ENCODE assay signal across 3 fruit fly cellular contexts in genomic region chr3R:26075252-26075651, dm6.
TF ChIP-seq lines count a peak whose summit lies in the region.

No protein-coding gene starts in this region.

TF ChIP-seq in whole organism, prepupa, 60 proteins besides CTCF, POLR2A, EP300 and RAD21 (continues in another document):
- peak; percentile 2 for TF ChIP-seq CG11762 (GFP tag; optimal IDR thresholded peaks at IDR 0.05; lab: Kevin White, UChicago; ENCODE audit: insufficient read depth)
- TF ChIP-seq Eip75B (GFP tag; optimal IDR thresholded peaks at IDR 0.05; lab: Kevin White, UChicago), result peak; percentile 26
- no peak for TF ChIP-seq Gug (GFP tag; IDR thresholded peaks at IDR 0.05; lab: Robert Waterston, UW)
- peak; percentile 48 for TF ChIP-seq CG6808 (GFP tag; optimal IDR thresholded peaks at IDR 0.05; lab: Kevin White, UChicago)
- TF ChIP-seq fd59A (GFP tag; optimal IDR thresholded peaks at IDR 0.05; lab: Kevin White, UChicago), result no peak
- no peak for TF ChIP-seq acj6 (GFP tag; optimal IDR thresholded peaks at IDR 0.05; lab: Kevin White, UChicago)
- no peak for TF ChIP-seq Ets21C (GFP tag; optimal IDR thresholded peaks at IDR 0.05; lab: Kevin White, UChicago)
- peak; percentile 33 for TF ChIP-seq CG32006 (GFP tag; optimal IDR thresholded peaks at IDR 0.05; lab: Kevin White, UChicago)
- peak; percentile 29 for TF ChIP-seq spab (GFP tag; optimal IDR thresholded peaks at IDR 0.05; lab: Kevin White, UChicago)
- TF ChIP-seq esn (GFP tag; optimal IDR thresholded peaks at IDR 0.05; lab: Kevin White, UChicago), result peak; percentile 25
- no peak for TF ChIP-seq Hr38 (GFP tag; optimal IDR thresholded peaks at IDR 0.05; lab: Kevin White, UChicago)
- TF ChIP-seq pdm3 (GFP tag; optimal IDR thresholded peaks at IDR 0.05; lab: Kevin White, UChicago), result peak; percentile 7
- peak; percentile 4 for TF ChIP-seq CG31627 (GFP tag; optimal IDR thresholded peaks at IDR 0.05; lab: Kevin White, UChicago)
- peak; percentile 41 for TF ChIP-seq CG3032 (tag; optimal IDR thresholded peaks at IDR 0.05; lab: Kevin White, UChicago)
- no peak for TF ChIP-seq dsx (GFP tag; optimal IDR thresholded peaks at IDR 0.05; lab: Kevin White, UChicago; ENCODE audit: poor library complexity, severe bottlenecking)
- TF ChIP-seq CG6854 (GFP tag; optimal IDR thresholded peaks at IDR 0.05; lab: Kevin White, UChicago), result no peak
- TF ChIP-seq CG6792 (GFP tag; optimal IDR thresholded peaks at IDR 0.05; lab: Kevin White, UChicago), result peak; percentile 36
- no peak for TF ChIP-seq CG6163 (GFP tag; IDR thresholded peaks at IDR 0.05; lab: Robert Waterston, UW)
- TF ChIP-seq dac (GFP tag; optimal IDR thresholded peaks at IDR 0.05; lab: Kevin White, UChicago), result no peak
- no peak for TF ChIP-seq cyc (GFP tag; optimal IDR thresholded peaks at IDR 0.05; lab: Kevin White, UChicago)
- TF ChIP-seq Ets96B (tag; optimal IDR thresholded peaks at IDR 0.05; lab: Kevin White, UChicago), result peak; percentile 50
- TF ChIP-seq CG8632 (GFP tag; optimal IDR thresholded peaks at IDR 0.05; lab: Kevin White, UChicago), result no peak
- no peak for TF ChIP-seq CG34406 (GFP tag; optimal IDR thresholded peaks at IDR 0.05; lab: Kevin White, UChicago)
- TF ChIP-seq CG3919 (GFP tag; optimal IDR thresholded peaks at IDR 0.05; lab: Kevin White, UChicago), result peak; percentile 29
- peak; percentile 22 for TF ChIP-seq topi (GFP tag; optimal IDR thresholded peaks at IDR 0.05; lab: Kevin White, UChicago)
- peak; percentile 36 for TF ChIP-seq svp (GFP tag; lab: Kevin White, UChicago)
- TF ChIP-seq CG15336 (GFP tag; IDR thresholded peaks at IDR 0.05; lab: Robert Waterston, UW), result 0 out of 2 replicates have a peak, but pooled peaks have one; percentile 8
- TF ChIP-seq Eip78C (GFP tag; lab: Kevin White, UChicago), result peak; percentile 81
- peak; percentile 39 for TF ChIP-seq achi (GFP tag; optimal IDR thresholded peaks at IDR 0.05; lab: Kevin White, UChicago)
- TF ChIP-seq OdsH (GFP tag; optimal IDR thresholded peaks at IDR 0.05; lab: Kevin White, UChicago), result peak; percentile 21
- TF ChIP-seq CG10669 (GFP tag; optimal IDR thresholded peaks at IDR 0.05; lab: Kevin White, UChicago), result peak; percentile 30

TF ChIP-seq in whole organism, pupa, 21 proteins besides CTCF, POLR2A, EP300 and RAD21:
- TF ChIP-seq CG14655 (GFP tag; optimal IDR thresholded peaks at IDR 0.05; lab: Kevin White, UChicago) (peak; percentile 35), gl (tag; optimal IDR thresholded peaks at IDR 0.05; lab: Kevin White, UChicago) (no peak), CG8159 (tag; optimal IDR thresholded peaks at IDR 0.05; lab: Kevin White, UChicago) (peak; percentile 67), Pif1B (GFP tag; optimal IDR thresholded peaks at IDR 0.05; lab: Kevin White, UChicago) (peak; percentile 2), CG34367 (tag; optimal IDR thresholded peaks at IDR 0.05; lab: Kevin White, UChicago) (no peak), CG15710 (tag; optimal IDR thresholded peaks at IDR 0.05; lab: Kevin White, UChicago) (peak; percentile 19), CG8301 (tag; optimal IDR thresholded peaks at IDR 0.05; lab: Kevin White, UChicago) (peak; percentile 50), fd96Ca (GFP tag; IDR thresholded peaks at IDR 0.05; lab: Robert Waterston, UW) (no peak), Ets98B (GFP tag; IDR thresholded peaks at IDR 0.05; lab: Robert Waterston, UW) (no peak), Snoo (tag; optimal IDR thresholded peaks at IDR 0.05; lab: Kevin White, UChicago) (no peak), CG9948 (tag; optimal IDR thresholded peaks at IDR 0.05; lab: Kevin White, UChicago) (peak; percentile 50), CG17806 (tag; optimal IDR thresholded peaks at IDR 0.05; lab: Kevin White, UChicago) (peak; percentile 40)

TF ChIP-seq in whole organism, wandering third instar larva, 38 proteins besides CTCF, POLR2A, EP300 and RAD21:
- TF ChIP-seq Rel (GFP tag; optimal IDR thresholded peaks at IDR 0.05; lab: Kevin White, UChicago), result no peak
- TF ChIP-seq Rel (tag; optimal IDR thresholded peaks at IDR 0.05; lab: Kevin White, UChicago), result no peak
- no peak for TF ChIP-seq GATAd (GFP tag; optimal IDR thresholded peaks at IDR 0.05; lab: Kevin White, UChicago)
- no peak for TF ChIP-seq Dfd (GFP tag; optimal IDR thresholded peaks at IDR 0.05; lab: Kevin White, UChicago)
- TF ChIP-seq usp (GFP tag; optimal IDR thresholded peaks at IDR 0.05; lab: Kevin White, UChicago), result no peak
- peak in 1 of 2 experiments; percentile 42 for TF ChIP-seq foxo (GFP tag; optimal IDR thresholded peaks at IDR 0.05; lab: Kevin White, UChicago)
- TF ChIP-seq woc (GFP tag; optimal IDR thresholded peaks at IDR 0.05; lab: Kevin White, UChicago), result no peak
- no peak for TF ChIP-seq Mio (GFP tag; optimal IDR thresholded peaks at IDR 0.05; lab: Kevin White, UChicago)
- TF ChIP-seq Hnf4 (GFP tag; optimal IDR thresholded peaks at IDR 0.05; lab: Kevin White, UChicago), result no peak
- TF ChIP-seq HLH106 (tag; optimal IDR thresholded peaks at IDR 0.05; lab: Kevin White, UChicago), result peak; percentile 35
- TF ChIP-seq brk (GFP tag; optimal IDR thresholded peaks at IDR 0.05; lab: Kevin White, UChicago), result no peak
- no peak for TF ChIP-seq N (GFP tag; optimal IDR thresholded peaks at IDR 0.05; lab: Kevin White, UChicago)
- TF ChIP-seq h (GFP tag; optimal IDR thresholded peaks at IDR 0.05; lab: Kevin White, UChicago), result peak; percentile 43
- TF ChIP-seq dsf (GFP tag; optimal IDR thresholded peaks at IDR 0.05; lab: Kevin White, UChicago; ENCODE audit: borderline replicate concordance), result no peak
- TF ChIP-seq rgr (GFP tag; optimal IDR thresholded peaks at IDR 0.05; lab: Kevin White, UChicago), result peak; percentile 5
- TF ChIP-seq ey (GFP tag; optimal IDR thresholded peaks at IDR 0.05; lab: Kevin White, UChicago), result peak; percentile 8
- no peak for TF ChIP-seq Hr78 (GFP tag; optimal IDR thresholded peaks at IDR 0.05; lab: Kevin White, UChicago)
- peak; percentile 46 for TF ChIP-seq fru (GFP tag; optimal IDR thresholded peaks at IDR 0.05; lab: Kevin White, UChicago)
- TF ChIP-seq jim (GFP tag; optimal IDR thresholded peaks at IDR 0.05; lab: Kevin White, UChicago), result no peak
- peak; percentile 4 for TF ChIP-seq psq (GFP tag; optimal IDR thresholded peaks at IDR 0.05; lab: Kevin White, UChicago)
- TF ChIP-seq br (GFP tag; optimal IDR thresholded peaks at IDR 0.05; lab: Kevin White, UChicago), result peak; percentile 2
- peak; percentile 27 for TF ChIP-seq OdsH (GFP tag; optimal IDR thresholded peaks at IDR 0.05; lab: Kevin White, UChicago)
- no peak for TF ChIP-seq sv (GFP tag; optimal IDR thresholded peaks at IDR 0.05; lab: Kevin White, UChicago)
- no peak for TF ChIP-seq Dif (GFP tag; optimal IDR thresholded peaks at IDR 0.05; lab: Kevin White, UChicago; ENCODE audit: partially characterized antibody)
- no peak for TF ChIP-seq CG32264 (GFP tag; optimal IDR thresholded peaks at IDR 0.05; lab: Kevin White, UChicago)
- no peak for TF ChIP-seq sage (GFP tag; optimal IDR thresholded peaks at IDR 0.05; lab: Kevin White, UChicago)
- no peak for TF ChIP-seq dl (GFP tag; optimal IDR thresholded peaks at IDR 0.05; lab: Kevin White, UChicago; ENCODE audit: insufficient read depth in 1 of 2, partially characterized antibody in 2 of 2)
- TF ChIP-seq Hr83 (GFP tag; optimal IDR thresholded peaks at IDR 0.05; lab: Kevin White, UChicago; ENCODE audit: poor library complexity, severe bottlenecking), result no peak
- no peak for TF ChIP-seq dmrt93B (GFP tag; optimal IDR thresholded peaks at IDR 0.05; lab: Kevin White, UChicago)
- TF ChIP-seq Sp1 (GFP tag; optimal IDR thresholded peaks at IDR 0.05; lab: Kevin White, UChicago), result no peak
TF ChIP-seq in whole organism, wandering third instar larva: peak in this region for 9.

Comparison
In these comparisons a context has a peak if more than half of its experiments do, and no peak if none do; other contexts are left out.
1. Of the 1 proteins assayed by ChIP-seq in both whole organism, prepupa and whole organism, wandering third instar larva: peak only in whole organism, prepupa: none; only in whole organism, wandering third instar larva: none; in both: OdsH; in neither: 0.